Worm (Caenorhabditis elegans): Measurements from ENCODE around the gene F37B4.15.

ce11 chrV:2892976-2893375 is 949 bp downstream of the F37B4.15 start, which contains the start of gene srh-127:
- TF ChIP-seq pbrm-1 (GFP tag; IDR thresholded peaks at IDR 0.05) (no peak), ama-1 (optimal IDR thresholded peaks at IDR 0.05) (no peak), ama-1 (GFP tag; optimal IDR thresholded peaks at IDR 0.05) (no peak)

Measured in whole organism, young adult.